Worm (Caenorhabditis elegans): ENCODE results near the gene acl-7.
A peak's percentile ranks its signal among the peaks of the same experiment; 100 is the strongest.

Gene acl-7

ce11 chrII:12787831-12788248 lies 28.4 kb downstream of the acl-7 start, which contains the start of gene alkb-7 (continued):
- TF ChIP-seq ztf-4 (tag; optimal IDR thresholded peaks at IDR 0.05): no peak
- TF ChIP-seq nhr-12 (tag; optimal IDR thresholded peaks at IDR 0.05): no peak
- no peak for TF ChIP-seq fos-1 (tag; optimal IDR thresholded peaks at IDR 0.05)
- TF ChIP-seq nhr-43 (tag; optimal IDR thresholded peaks at IDR 0.05; ENCODE audit: poor library complexity, severe bottlenecking): peak; percentile 70
- no peak for TF ChIP-seq ztf-11 (tag; optimal IDR thresholded peaks at IDR 0.05)
- no peak for TF ChIP-seq hmg-11 (tag; optimal IDR thresholded peaks at IDR 0.05)
- TF ChIP-seq lin-15B (tag; optimal IDR thresholded peaks at IDR 0.05): peak; percentile 13
- TF ChIP-seq sea-2 (GFP tag; optimal IDR thresholded peaks at IDR 0.05): no peak

DNA sequence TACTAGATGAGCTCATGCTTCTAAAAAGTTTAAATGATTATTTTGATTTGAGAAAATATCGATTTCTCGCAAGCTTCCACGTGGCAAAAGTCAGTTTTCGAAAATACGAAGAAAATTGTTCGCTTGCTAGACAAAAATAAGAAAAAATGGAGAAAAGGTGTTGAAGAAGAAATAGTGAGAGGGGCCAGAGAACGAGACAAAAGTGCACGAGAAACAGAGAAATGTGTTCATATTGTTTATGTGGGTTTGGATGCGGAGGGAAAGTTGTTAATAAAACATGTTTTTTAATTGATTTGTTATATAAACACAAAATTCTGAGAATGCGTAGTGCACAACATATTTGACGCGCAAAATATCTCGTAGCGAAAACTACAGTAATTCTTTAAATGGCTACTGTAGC lies 30.9 kb downstream of the acl-7 start, which contains the start of gene Y46G5A.15:
Gene Y46G5A.15 (minus strand): TSS at position 26 of the 400 bp plus-strand sequence.
- TF ChIP-seq elt-2 (tag; optimal IDR thresholded peaks at IDR 0.05) (no peak), pha-4 (tag; optimal IDR thresholded peaks at IDR 0.05) (peak; percentile 31)

ce11 chrII:12778374-12778773 lies 37.9 kb downstream of the acl-7 start:
- TF ChIP-seq nfya-1 (tag; optimal IDR thresholded peaks at IDR 0.05; ENCODE audit: insufficient read depth) (peak; percentile 50), lin-39 (tag; optimal IDR thresholded peaks at IDR 0.05) (peak; percentile 75), lin-15B (tag; optimal IDR thresholded peaks at IDR 0.05) (peak; percentile 53), tbx-2 (tag; optimal IDR thresholded peaks at IDR 0.05) (peak; percentile 8), snpc-4 (tag; optimal IDR thresholded peaks at IDR 0.05) (peak; percentile 97), nhr-25 (tag; optimal IDR thresholded peaks at IDR 0.05) (peak; percentile 39), elt-2 (tag; optimal IDR thresholded peaks at IDR 0.05) (peak; percentile 21)

- TF ChIP-seq ZK546.5 (tag; optimal IDR thresholded peaks at IDR 0.05): no peak
- TF ChIP-seq pqm-1 (tag; optimal IDR thresholded peaks at IDR 0.05): no peak
- no peak for TF ChIP-seq zag-1 (tag; optimal IDR thresholded peaks at IDR 0.05)
- no peak for TF ChIP-seq fkh-2 (tag; optimal IDR thresholded peaks at IDR 0.05)
- TF ChIP-seq ceh-28 (tag; optimal IDR thresholded peaks at IDR 0.05): no peak
- TF ChIP-seq nhr-28 (tag; optimal IDR thresholded peaks at IDR 0.05): no peak
- no peak for TF ChIP-seq nhr-11 (tag; optimal IDR thresholded peaks at IDR 0.05)
- no peak for TF ChIP-seq lsy-12 (tag; optimal IDR thresholded peaks at IDR 0.05)
- no peak for TF ChIP-seq nhr-77 (tag; optimal IDR thresholded peaks at IDR 0.05)
- TF ChIP-seq lin-39 (tag; optimal IDR thresholded peaks at IDR 0.05): no peak
- TF ChIP-seq mml-1 (tag; optimal IDR thresholded peaks at IDR 0.05): no peak
- TF ChIP-seq mdl-1 (tag; optimal IDR thresholded peaks at IDR 0.05): no peak
- TF ChIP-seq nhr-12 (tag; optimal IDR thresholded peaks at IDR 0.05): no peak
- TF ChIP-seq ceh-82 (tag; optimal IDR thresholded peaks at IDR 0.05): no peak
Observed at ce11 chrII:12776379-12776778, 39.9 kb downstream of the acl-7 start, which contains the start of gene Y46G5A.34. Gene Y46G5A.34, plus strand, starts transcription at chrII:12776679.

DNA sequence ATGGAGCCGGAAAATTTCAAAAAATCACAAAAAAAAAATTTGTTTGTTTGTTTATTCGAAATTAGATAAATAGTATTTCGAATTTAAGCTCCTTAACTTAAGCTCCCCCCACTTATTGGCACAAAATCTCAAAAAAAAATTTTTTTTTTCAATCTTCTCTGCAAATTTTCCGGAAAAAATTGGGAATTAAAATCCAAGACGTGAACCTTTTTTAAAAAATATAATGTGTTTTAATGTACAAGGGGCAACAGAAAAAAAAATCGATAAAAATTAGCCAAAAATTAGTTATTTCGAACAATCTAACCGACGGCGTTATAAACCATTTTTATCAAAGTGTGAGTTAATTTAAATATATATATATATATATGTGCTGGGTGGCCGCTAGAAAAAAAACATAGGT lies 41.9 kb downstream of the acl-7 start, which contains the start of gene Y46G5A.14:
Gene Y46G5A.14 (plus strand): TSS at position 301 of the 400 bp plus-strand sequence.
- TF ChIP-seq eor-1 (tag; optimal IDR thresholded peaks at IDR 0.05) (no peak), fos-1 (tag; optimal IDR thresholded peaks at IDR 0.05) (no peak), nhr-11 (tag; optimal IDR thresholded peaks at IDR 0.05) (no peak), elt-1 (tag; optimal IDR thresholded peaks at IDR 0.05) (no peak), nhr-43 (tag; optimal IDR thresholded peaks at IDR 0.05; ENCODE audit: poor library complexity, severe bottlenecking) (no peak), nhr-28 (tag; optimal IDR thresholded peaks at IDR 0.05) (no peak), tbx-2 (tag; optimal IDR thresholded peaks at IDR 0.05) (no peak), nfya-1 (tag; optimal IDR thresholded peaks at IDR 0.05; ENCODE audit: insufficient read depth) (no peak), nhr-76 (tag; optimal IDR thresholded peaks at IDR 0.05) (no peak)

ce11 chrII:12769947-12770346 lies 46.3 kb downstream of the acl-7 start:
- no peak for TF ChIP-seq R02D3.7 (tag; optimal IDR thresholded peaks at IDR 0.05)
- no peak for TF ChIP-seq pha-4 (tag; optimal IDR thresholded peaks at IDR 0.05)
- no peak for TF ChIP-seq elt-1 (tag; optimal IDR thresholded peaks at IDR 0.05)
- TF ChIP-seq ceh-82 (tag; optimal IDR thresholded peaks at IDR 0.05): no peak
- TF ChIP-seq lsy-12 (tag; optimal IDR thresholded peaks at IDR 0.05): no peak
- no peak for TF ChIP-seq ztf-4 (tag; optimal IDR thresholded peaks at IDR 0.05)
- no peak for TF ChIP-seq nfya-1 (tag; optimal IDR thresholded peaks at IDR 0.05; ENCODE audit: insufficient read depth)
- no peak for TF ChIP-seq fkh-10 (GFP tag; optimal IDR thresholded peaks at IDR 0.05)
- TF ChIP-seq daf-12 (tag; optimal IDR thresholded peaks at IDR 0.05): no peak
- TF ChIP-seq egl-5 (tag; optimal IDR thresholded peaks at IDR 0.05): no peak
- no peak for TF ChIP-seq lin-15B (tag; optimal IDR thresholded peaks at IDR 0.05)
- no peak for TF ChIP-seq mdl-1 (tag; optimal IDR thresholded peaks at IDR 0.05)
- no peak for TF ChIP-seq unc-62 (GFP tag; optimal IDR thresholded peaks at IDR 0.05)
- no peak for TF ChIP-seq nhr-11 (tag; optimal IDR thresholded peaks at IDR 0.05)
- TF ChIP-seq ceh-9 (tag; optimal IDR thresholded peaks at IDR 0.05): no peak
- no peak for TF ChIP-seq nhr-76 (tag; optimal IDR thresholded peaks at IDR 0.05)
- no peak for TF ChIP-seq mml-1 (tag; optimal IDR thresholded peaks at IDR 0.05)
- TF ChIP-seq nhr-25 (tag; optimal IDR thresholded peaks at IDR 0.05): no peak
- no peak for TF ChIP-seq jun-1 (tag; optimal IDR thresholded peaks at IDR 0.05)
- no peak for TF ChIP-seq ztf-11 (tag; optimal IDR thresholded peaks at IDR 0.05)

All from whole organism, L3 larva.